Fruit fly (Drosophila melanogaster): ENCODE measurements around the gene CG45489.

- TF ChIP-seq pdm3 (GFP tag; optimal IDR thresholded peaks at IDR 0.05): peak; percentile 42
- peak; percentile 77 for TF ChIP-seq Eip78C (GFP tag)
- peak; percentile 15 for TF ChIP-seq CG10631 (GFP tag; optimal IDR thresholded peaks at IDR 0.05)
- no peak for TF ChIP-seq Sox15 (GFP tag; optimal IDR thresholded peaks at IDR 0.05)
- TF ChIP-seq Smox (GFP tag; optimal IDR thresholded peaks at IDR 0.05): peak; percentile 21
- TF ChIP-seq topi (GFP tag; optimal IDR thresholded peaks at IDR 0.05): peak; percentile 43
- peak; percentile 39 for TF ChIP-seq Blimp-1 (GFP tag; optimal IDR thresholded peaks at IDR 0.05)
Observed at dm6 chrX:19886936-19887934, 41.7 kb downstream of the CG45489 start.

Measured in whole organism, prepupa.